Worm (Caenorhabditis elegans): Measurements from ENCODE around the gene C50H2.7.

- TF ChIP-seq nhr-43 (tag; optimal IDR thresholded peaks at IDR 0.05; ENCODE audit: poor library complexity, severe bottlenecking) (no peak), zag-1 (tag; optimal IDR thresholded peaks at IDR 0.05) (no peak), fos-1 (tag; optimal IDR thresholded peaks at IDR 0.05) (no peak), ceh-82 (tag; optimal IDR thresholded peaks at IDR 0.05) (no peak), daf-12 (tag; optimal IDR thresholded peaks at IDR 0.05) (no peak), snpc-4 (tag; optimal IDR thresholded peaks at IDR 0.05) (no peak)
Measured at ce11 chrV:9921288-9921687, 1.3 kb upstream of the C50H2.7 start, which contains the start of gene ceh-75.
